Worm (Caenorhabditis elegans): Measurements from ENCODE around the gene gcy-9.

ce11 chrX:11289925-11290324 is 47.8 kb downstream of the gcy-9 start:
- TF ChIP-seq elt-2 (tag; optimal IDR thresholded peaks at IDR 0.05) (peak; percentile 86), ama-1 (optimal IDR thresholded peaks at IDR 0.05) (no peak), ceh-28 (tag; optimal IDR thresholded peaks at IDR 0.05) (no peak), nhr-25 (tag; optimal IDR thresholded peaks at IDR 0.05) (no peak), mdl-1 (tag; optimal IDR thresholded peaks at IDR 0.05) (no peak), skn-1 (tag; optimal IDR thresholded peaks at IDR 0.05) (no peak), nhr-28 (tag; optimal IDR thresholded peaks at IDR 0.05) (no peak), nhr-76 (tag; optimal IDR thresholded peaks at IDR 0.05) (no peak), R02D3.7 (tag; optimal IDR thresholded peaks at IDR 0.05) (no peak), pha-4 (tag; optimal IDR thresholded peaks at IDR 0.05) (no peak)
